Worm (Caenorhabditis elegans) whole organism, mixed stage, embryonic: ENCODE measurements around the gene fipr-21.

ENCODE experiments used
- M03D4.4 ChIP-seq: sonication (generic microtip); optimal IDR thresholded peaks from 2 replicates; lab custom pipeline; 2017; ENCODE audit warnings: mild to moderate bottlenecking, missing genetic modification characterization, missing compliant biosample characterization
- mep-1 ChIP-seq: fragments of 150-350 bp; optimal IDR thresholded peaks from 2 replicates; lab custom pipeline; 2017; ENCODE audit warnings: missing biosample characterization, missing genetic modification reagents, missing genetic modification characterization, inconsistent platforms
- nhr-237 ChIP-seq: fragments of 150-350 bp; optimal IDR thresholded peaks from 2 replicates; lab custom pipeline; 2014; ENCODE audit warnings: missing biosample characterization, missing genetic modification characterization
- pha-4 ChIP-seq: fragments of 150-350 bp; optimal IDR thresholded peaks from 2 replicates; lab custom pipeline; 2018; ENCODE audit warnings: missing biosample characterization, missing genetic modification reagents, missing genetic modification characterization
- snpc-4 ChIP-seq: fragments of 150-350 bp; optimal IDR thresholded peaks from 2 replicates; lab custom pipeline; 2014; ENCODE audit warnings: missing biosample characterization, missing genetic modification characterization

- TF ChIP-seq pha-4 (tag; lab: Kevin White, UChicago) (no peak), nhr-237 (tag; lab: Kevin White, UChicago) (no peak), M03D4.4 (tag; lab: Kevin White, UChicago) (no peak), mep-1 (tag; lab: Kevin White, UChicago) (no peak), snpc-4 (no peak)
Measured at ce11 chrX:10332035-10332614, 27.8 kb downstream of the fipr-21 start.
